Fruit fly (Drosophila melanogaster): Measurements from ENCODE around the gene Ubr1.

Gene Ubr1

dm6 chrX:16968148-16968823, at the start of gene Ubr1 (continued):
- no peak for TF ChIP-seq CG3065 (GFP tag; optimal IDR thresholded peaks at IDR 0.05)
- no peak for TF ChIP-seq Atf3 (GFP tag; optimal IDR thresholded peaks at IDR 0.05)
- TF ChIP-seq Hey (tag; optimal IDR thresholded peaks at IDR 0.05): no peak
- TF ChIP-seq CG31224 (GFP tag; IDR thresholded peaks at IDR 0.05): no peak
- no peak for TF ChIP-seq Atf-2 (GFP tag; optimal IDR thresholded peaks at IDR 0.05)
- no peak for TF ChIP-seq CG4424 (GFP tag; optimal IDR thresholded peaks at IDR 0.05)
- TF ChIP-seq Lim3 (GFP tag; IDR thresholded peaks at IDR 0.05): no peak
- no peak for TF ChIP-seq NfI (GFP tag; optimal IDR thresholded peaks at IDR 0.05)
- TF ChIP-seq fd96Cb (tag; optimal IDR thresholded peaks at IDR 0.05): no peak
- TF ChIP-seq aop (GFP tag; IDR thresholded peaks at IDR 0.05): no peak
- no peak for TF ChIP-seq chif (GFP tag; optimal IDR thresholded peaks at IDR 0.05)
- no peak for TF ChIP-seq Ssrp (tag; optimal IDR thresholded peaks at IDR 0.05)
- TF ChIP-seq CG16863 (GFP tag; optimal IDR thresholded peaks at IDR 0.05): no peak
- no peak for TF ChIP-seq CG6813 (GFP tag; optimal IDR thresholded peaks at IDR 0.05)
- TF ChIP-seq CG9876 (GFP tag; optimal IDR thresholded peaks at IDR 0.05): peak; percentile 8
- no peak for TF ChIP-seq Hr39 (optimal IDR thresholded peaks at IDR 0.05)
- no peak; the same call in 3 of the 4 replicates for TF ChIP-seq Gug (GFP tag; IDR thresholded peaks at IDR 0.05)
- TF ChIP-seq dm (GFP tag; optimal IDR thresholded peaks at IDR 0.05): peak; percentile 51
- TF ChIP-seq fd102C (GFP tag; optimal IDR thresholded peaks at IDR 0.05): no peak
- TF ChIP-seq CG2678 (tag; optimal IDR thresholded peaks at IDR 0.05): no peak
- no peak for TF ChIP-seq CG8944 (GFP tag; optimal IDR thresholded peaks at IDR 0.05)
- no peak for TF ChIP-seq Fer2 (tag; optimal IDR thresholded peaks at IDR 0.05)
- TF ChIP-seq BEAF-32 (GFP tag; optimal IDR thresholded peaks at IDR 0.05): peak; percentile 90
- no peak for TF ChIP-seq CG18476 (GFP tag; optimal IDR thresholded peaks at IDR 0.05)
- peak; percentile 56 for TF ChIP-seq MBD-R2 (GFP tag; IDR thresholded peaks at IDR 0.05)
- TF ChIP-seq scrt (GFP tag; optimal IDR thresholded peaks at IDR 0.05): no peak
- no peak for TF ChIP-seq zfh1 (GFP tag; IDR thresholded peaks at IDR 0.05)
- TF ChIP-seq CG1024 (GFP tag; IDR thresholded peaks at IDR 0.05): peak; percentile 89
- peak; percentile 93 for TF ChIP-seq chinmo (GFP tag; IDR thresholded peaks at IDR 0.05; ENCODE audit: partially characterized antibody)
- no peak for TF ChIP-seq CG3726 (GFP tag; IDR thresholded peaks at IDR 0.05)
- no peak for TF ChIP-seq pum (GFP tag; optimal IDR thresholded peaks at IDR 0.05)
- TF ChIP-seq CG17385 (GFP tag; optimal IDR thresholded peaks at IDR 0.05): no peak
- no peak; the same call in 2 of the 3 replicates for TF ChIP-seq otp (GFP tag; IDR thresholded peaks at IDR 0.05)
- no peak for TF ChIP-seq Bdp1 (GFP tag; optimal IDR thresholded peaks at IDR 0.05)
- peak; percentile 31 for TF ChIP-seq CG8924 (tag; optimal IDR thresholded peaks at IDR 0.05)
- no peak for TF ChIP-seq CG7271 (tag; optimal IDR thresholded peaks at IDR 0.05)
- TF ChIP-seq HHEX (GFP tag; optimal IDR thresholded peaks at IDR 0.05): no peak
- TF ChIP-seq CG13296 (GFP tag; optimal IDR thresholded peaks at IDR 0.05): no peak
- TF ChIP-seq pzg (GFP tag; optimal IDR thresholded peaks at IDR 0.05): peak; percentile 92
- TF ChIP-seq ac (GFP tag; optimal IDR thresholded peaks at IDR 0.05): no peak
- TF ChIP-seq row (GFP tag; IDR thresholded peaks at IDR 0.05): peak; percentile 62
- TF ChIP-seq CG2712 (tag; optimal IDR thresholded peaks at IDR 0.05): peak; percentile 23
- peak; percentile 20 for TF ChIP-seq gem (tag; optimal IDR thresholded peaks at IDR 0.05)
- TF ChIP-seq org-1 (GFP tag; optimal IDR thresholded peaks at IDR 0.05): no peak
- no peak for TF ChIP-seq CG10431 (GFP tag; optimal IDR thresholded peaks at IDR 0.05)
- TF ChIP-seq C15 (GFP tag; IDR thresholded peaks at IDR 0.05): no peak
- no peak for TF ChIP-seq fd64A (GFP tag; optimal IDR thresholded peaks at IDR 0.05)
- TF ChIP-seq H15 (GFP tag; IDR thresholded peaks at IDR 0.05): no peak
- no peak for TF ChIP-seq Stat92E (GFP tag; optimal IDR thresholded peaks at IDR 0.05)
- peak; percentile 21 for TF ChIP-seq Lhr (GFP tag; optimal IDR thresholded peaks at IDR 0.05)
- TF ChIP-seq CG1647 (GFP tag; optimal IDR thresholded peaks at IDR 0.05): no peak

Data from whole organism, embryonic.